Worm (Caenorhabditis elegans) whole organism, L2 larva: ENCODE results near the gene srh-245.

Experiments
- elt-3 ChIP-seq: sonication (generic microtip); optimal IDR thresholded peaks from 2 replicates; lab custom pipeline; 2017; ENCODE audit warnings: missing biosample characterization, missing genetic modification characterization
- nhr-12 ChIP-seq: fragments of 150-350 bp; optimal IDR thresholded peaks from 2 replicates; lab custom pipeline; 2014; ENCODE audit warnings: missing biosample characterization, missing genetic modification characterization
- unc-55 ChIP-seq: fragments of 150-350 bp; sonication (generic microtip); optimal IDR thresholded peaks from 3 replicates; lab custom pipeline; 2014; ENCODE audit warnings: missing biosample characterization, missing genetic modification reagents, missing genetic modification characterization

DNA sequence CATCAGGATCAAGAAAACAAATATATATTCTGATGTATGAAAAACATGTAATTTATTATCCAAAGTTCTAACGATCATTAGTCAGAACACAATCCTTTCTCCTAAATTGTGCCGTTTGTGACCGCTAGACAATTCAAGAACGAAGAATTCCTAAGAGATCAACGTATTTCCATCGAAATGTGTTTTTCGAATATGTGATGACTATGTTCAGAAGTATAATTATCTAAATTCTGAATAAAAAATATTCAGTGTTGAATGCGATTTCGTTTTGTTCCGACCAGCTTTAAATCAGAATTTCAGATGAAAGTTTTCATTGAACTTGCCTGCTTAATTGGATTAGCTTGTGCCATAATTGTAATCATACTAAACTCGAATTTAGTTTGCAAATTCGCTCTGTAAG is 46.5 kb upstream of the srh-245 start, which contains the start of gene srbc-37:
- no peak for TF ChIP-seq unc-55
- TF ChIP-seq nhr-12 (tag; lab: Kevin White, UChicago): no peak
- no peak for TF ChIP-seq elt-3 (tag; lab: Kevin White, UChicago)
